Fruit fly (Drosophila melanogaster): ENCODE results near the gene ed.
A peak's percentile ranks its signal among the peaks of the same experiment; 100 is the strongest.

ed gene

DNA sequence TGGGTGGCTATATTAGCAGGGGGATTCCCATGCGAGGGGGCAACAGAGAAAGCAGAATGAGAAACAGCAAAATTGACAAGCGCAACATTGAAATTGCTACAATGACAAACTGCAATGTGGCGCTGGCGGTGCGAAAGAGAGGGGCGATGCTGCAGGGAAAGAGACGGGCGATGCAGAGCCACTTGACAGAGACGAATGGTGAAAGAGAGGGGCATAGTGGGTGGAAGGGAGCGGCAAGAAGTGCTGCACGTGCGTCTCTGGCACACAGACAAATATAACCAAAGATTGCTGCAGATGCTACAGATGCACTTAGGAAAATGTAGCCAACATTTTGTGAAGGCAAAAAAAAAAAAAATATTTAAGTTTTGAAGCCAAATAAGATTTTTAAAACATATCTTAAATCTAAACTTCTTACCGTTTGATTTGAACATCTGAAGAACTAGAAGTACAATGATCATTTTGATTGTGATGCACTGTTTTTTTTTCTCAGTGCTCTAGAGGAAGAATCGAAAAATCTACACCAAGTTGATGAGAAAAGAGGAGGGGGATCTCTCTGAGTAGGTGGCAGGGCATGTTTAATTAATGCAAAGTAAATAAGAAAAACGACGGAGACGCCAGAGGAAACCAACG, 14.1 kb downstream of the ed start (continued):
- TF ChIP-seq chn (GFP tag; optimal IDR thresholded peaks at IDR 0.05) = peak; percentile 64
- TF ChIP-seq hkb (optimal IDR thresholded peaks at IDR 0.05) = no peak
- TF ChIP-seq hkb (GFP tag; IDR thresholded peaks at IDR 0.05) = peak; percentile 74
- peak; percentile 69 for TF ChIP-seq CG30403 (GFP tag; optimal IDR thresholded peaks at IDR 0.05)
- no peak for TF ChIP-seq dan (GFP tag; IDR thresholded peaks at IDR 0.05)
- TF ChIP-seq CG17361 (GFP tag; IDR thresholded peaks at IDR 0.05) = peak; percentile 69
- no peak for TF ChIP-seq Meics (GFP tag; optimal IDR thresholded peaks at IDR 0.05)
- peak; percentile 75 for TF ChIP-seq NC2β (GFP tag; optimal IDR thresholded peaks at IDR 0.05)
- 0 out of 2 replicates have a peak, but pooled peaks have one; percentile 24 for TF ChIP-seq danr (GFP tag; IDR thresholded peaks at IDR 0.05)
- no peak for TF ChIP-seq hb (GFP tag; IDR thresholded peaks at IDR 0.05; ENCODE audit: partially characterized antibody)
- TF ChIP-seq tll (GFP tag; optimal IDR thresholded peaks at IDR 0.05) = no peak
- 0 out of 2 replicates have a peak, but pooled peaks have one; percentile 47 for TF ChIP-seq CG4360 (GFP tag; IDR thresholded peaks at IDR 0.05)
- TF ChIP-seq her (GFP tag; optimal IDR thresholded peaks at IDR 0.05) = no peak
- peak; percentile 48; the same call in 1 of the 2 replicates for TF ChIP-seq lmd (GFP tag; IDR thresholded peaks at IDR 0.05)
- peak; percentile 14 for TF ChIP-seq nom (GFP tag; optimal IDR thresholded peaks at IDR 0.05)
- peak; percentile 41; the same call in 1 of the 3 replicates for TF ChIP-seq so (GFP tag; IDR thresholded peaks at IDR 0.05)
- peak; percentile 54 for TF ChIP-seq CG13424 (tag; optimal IDR thresholded peaks at IDR 0.05)
- TF ChIP-seq bigmax (GFP tag; optimal IDR thresholded peaks at IDR 0.05) = no peak
- TF ChIP-seq CG6654 (GFP tag; optimal IDR thresholded peaks at IDR 0.05) = peak; percentile 26
- peak; percentile 71; the same call in 1 of the 2 replicates for TF ChIP-seq ara (GFP tag; IDR thresholded peaks at IDR 0.05)
- TF ChIP-seq gce (GFP tag; IDR thresholded peaks at IDR 0.05) = 0 out of 3 replicates have a peak, but pooled peaks have one; percentile 52
- peak; percentile 30 for TF ChIP-seq bcd (GFP tag; optimal IDR thresholded peaks at IDR 0.05)
- TF ChIP-seq CG12236 (GFP tag; optimal IDR thresholded peaks at IDR 0.05) = peak; percentile 55
- peak; percentile 43 for TF ChIP-seq CG17568 (GFP tag; optimal IDR thresholded peaks at IDR 0.05)
- TF ChIP-seq Xrp1 (GFP tag; IDR thresholded peaks at IDR 0.05) = peak; percentile 87
- peak; percentile 75 for TF ChIP-seq CG3407 (GFP tag; optimal IDR thresholded peaks at IDR 0.05)
- TF ChIP-seq slp2 (GFP tag; optimal IDR thresholded peaks at IDR 0.05) = peak; percentile 25
- peak in 1 of 3 experiments; percentile 83 for TF ChIP-seq lola (GFP tag; optimal IDR thresholded peaks at IDR 0.05)
- peak; percentile 68 for TF ChIP-seq Oli (tag; optimal IDR thresholded peaks at IDR 0.05)
- no peak for TF ChIP-seq NfI (GFP tag; optimal IDR thresholded peaks at IDR 0.05)
- peak; percentile 21; the same call in 1 of the 3 replicates for TF ChIP-seq CG7357 (GFP tag; IDR thresholded peaks at IDR 0.05)
- no peak for TF ChIP-seq CG3163 (GFP tag; optimal IDR thresholded peaks at IDR 0.05)
- TF ChIP-seq gem (tag; optimal IDR thresholded peaks at IDR 0.05) = peak; percentile 86
- no peak for TF ChIP-seq CG10565 (GFP tag; optimal IDR thresholded peaks at IDR 0.05)
- no peak for TF ChIP-seq CG17802 (tag; optimal IDR thresholded peaks at IDR 0.05)
- peak; percentile 83 for TF ChIP-seq zfh1 (GFP tag; IDR thresholded peaks at IDR 0.05)
- TF ChIP-seq eve (GFP tag; optimal IDR thresholded peaks at IDR 0.05) = peak in 1 of 2 experiments; percentile 66
- peak; percentile 41 for TF ChIP-seq psq (GFP tag; optimal IDR thresholded peaks at IDR 0.05)
- TF ChIP-seq CG8944 (GFP tag; optimal IDR thresholded peaks at IDR 0.05) = peak; percentile 33
- TF ChIP-seq row (GFP tag; IDR thresholded peaks at IDR 0.05) = peak; percentile 70
- TF ChIP-seq CG2678 (tag; optimal IDR thresholded peaks at IDR 0.05) = peak; percentile 67
- TF ChIP-seq trh (GFP tag; optimal IDR thresholded peaks at IDR 0.05) = peak; percentile 18
- TF ChIP-seq cato (GFP tag; optimal IDR thresholded peaks at IDR 0.05; ENCODE audit: borderline replicate concordance) = peak; percentile 44
- TF ChIP-seq Nf-YB (GFP tag; optimal IDR thresholded peaks at IDR 0.05) = peak; percentile 38
- no peak for TF ChIP-seq CG17186 (GFP tag; optimal IDR thresholded peaks at IDR 0.05)
- no peak for TF ChIP-seq maf-S (GFP tag; optimal IDR thresholded peaks at IDR 0.05)
- no peak for TF ChIP-seq Tbp (GFP tag; optimal IDR thresholded peaks at IDR 0.05)
- TF ChIP-seq BEAF-32 (GFP tag; optimal IDR thresholded peaks at IDR 0.05) = no peak
- peak; percentile 42 for TF ChIP-seq Asciz (GFP tag; optimal IDR thresholded peaks at IDR 0.05)
